Fruit fly (Drosophila melanogaster) whole organism, embryonic: ENCODE results near the gene CG43322.
A peak's percentile ranks its signal among the peaks of the same experiment; 100 is the strongest.

Experiments used
- Ada2b ChIP-seq: fragments of 200-800 bp; sonication (Bioruptor generic); IDR thresholded peaks from 2 replicates; pipeline ENCODE4 v1.3.6; 2022; ENCODE audit warnings: missing biosample characterization, missing genetic modification characterization
- B-H1 ChIP-seq: fragments of 200-800 bp; sonication (Bioruptor generic); IDR thresholded peaks from 3 replicates; pipeline ENCODE4 v1.3.6; 2022; ENCODE audit warnings: missing biosample characterization, missing genetic modification characterization
- CG10274 ChIP-seq: fragments of 200-800 bp; sonication (Bioruptor generic); optimal IDR thresholded peaks from 3 replicates; lab custom pipeline; 2017; ENCODE audit warnings: missing biosample characterization, mild to moderate bottlenecking, missing genetic modification characterization
- CG10979 ChIP-seq: fragments of 200-800 bp; sonication (Bioruptor generic); optimal IDR thresholded peaks from 2 replicates; lab custom pipeline; 2018; ENCODE audit warnings: missing biosample characterization, mild to moderate bottlenecking, missing genetic modification characterization, moderate library complexity
- CG11085 ChIP-seq: fragments of 200-800 bp; sonication (Bioruptor generic); IDR thresholded peaks from 2 replicates; pipeline ENCODE4 v1.3.6; 2022; ENCODE audit warnings: missing biosample characterization, missing genetic modification characterization
- CG11398 ChIP-seq: fragments of 200-800 bp; sonication (Bioruptor generic); optimal IDR thresholded peaks from 2 replicates; lab custom pipeline; 2016; ENCODE audit warnings: missing biosample characterization, missing genetic modification characterization
- CG11504 ChIP-seq: fragments of 200-800 bp; sonication (Bioruptor generic); optimal IDR thresholded peaks from 3 replicates; lab custom pipeline; 2019; ENCODE audit warnings: missing biosample characterization, mild to moderate bottlenecking, missing genetic modification characterization, moderate library complexity
- CG12219 ChIP-seq: fragments of 200-800 bp; sonication (Bioruptor generic); optimal IDR thresholded peaks from 3 replicates; lab custom pipeline; 2018; ENCODE audit warnings: missing biosample characterization, mild to moderate bottlenecking, missing genetic modification characterization
- CG12942 ChIP-seq: fragments of 200-800 bp; sonication (Bioruptor generic); optimal IDR thresholded peaks from 3 replicates; lab custom pipeline; 2016; ENCODE audit warnings: missing biosample characterization, missing genetic modification characterization
- CG14050 ChIP-seq: fragments of 200-800 bp; sonication (Bioruptor generic); IDR thresholded peaks from 3 replicates; pipeline ENCODE4 v1.3.6; 2022; ENCODE audit warnings: missing biosample characterization, missing genetic modification characterization
- CG14965 ChIP-seq: fragments of 200-800 bp; sonication (Bioruptor generic); optimal IDR thresholded peaks from 2 replicates; lab custom pipeline; 2016; ENCODE audit warnings: missing biosample characterization, missing genetic modification characterization, borderline replicate concordance
- CG15073 ChIP-seq: fragments of 200-800 bp; sonication (Bioruptor generic); optimal IDR thresholded peaks from 2 replicates; lab custom pipeline; 2016; ENCODE audit warnings: missing biosample characterization, missing genetic modification characterization
- CG15514 ChIP-seq: fragments of 200-800 bp; sonication (Bioruptor generic); optimal IDR thresholded peaks from 3 replicates; lab custom pipeline; 2017; ENCODE audit warnings: missing biosample characterization, missing genetic modification characterization, mild to moderate bottlenecking, moderate library complexity, missing genetic modification reagents
- CG1603 ChIP-seq: fragments of 200-800 bp; sonication (Bioruptor generic); optimal IDR thresholded peaks from 2 replicates; lab custom pipeline; 2019; ENCODE audit warnings: missing biosample characterization, mild to moderate bottlenecking, missing genetic modification characterization, moderate library complexity
- CG16779 ChIP-seq: fragments of 200-800 bp; sonication (Bioruptor generic); IDR thresholded peaks from 2 replicates; pipeline ENCODE4 v1.3.6; 2022; ENCODE audit warnings: missing biosample characterization, missing genetic modification characterization
- CG18262 ChIP-seq: fragments of 200-800 bp; optimal IDR thresholded peaks from 3 replicates; lab custom pipeline; 2019; ENCODE audit warnings: missing biosample characterization, mild to moderate bottlenecking, missing genetic modification characterization, moderate library complexity
- CG32767 ChIP-seq: fragments of 200-800 bp; sonication (Bioruptor generic); IDR thresholded peaks from 2 replicates; pipeline ENCODE4 v1.3.6; 2022; ENCODE audit warnings: missing biosample characterization, missing genetic modification characterization
- CG4707 ChIP-seq: fragments of 200-800 bp; sonication (Bioruptor generic); optimal IDR thresholded peaks from 2 replicates; lab custom pipeline; 2018; ENCODE audit warnings: missing biosample characterization, mild to moderate bottlenecking, missing genetic modification characterization, moderate library complexity
- CG5245 ChIP-seq: fragments of 200-800 bp; sonication (Bioruptor generic); optimal IDR thresholded peaks from 3 replicates; lab custom pipeline; 2016; ENCODE audit warnings: missing biosample characterization, missing genetic modification characterization
- CG6272 ChIP-seq: fragments of 200-800 bp; sonication (Bioruptor generic); IDR thresholded peaks from 2 replicates; pipeline ENCODE4 v1.3.6; 2022; ENCODE audit warnings: missing biosample characterization, missing genetic modification characterization
- CG6689 ChIP-seq: fragments of 200-800 bp; sonication (Bioruptor generic); IDR thresholded peaks from 2 replicates; pipeline ENCODE4 v1.3.6; 2022; ENCODE audit warnings: missing biosample characterization, missing genetic modification characterization
- CG6854 ChIP-seq: fragments of 200-800 bp; sonication (Bioruptor generic); optimal IDR thresholded peaks from 3 replicates; lab custom pipeline; 2017; ENCODE audit warnings: missing biosample characterization, mild to moderate bottlenecking, missing genetic modification characterization
- CG8281 ChIP-seq: fragments of 200-800 bp; sonication (Bioruptor generic); optimal IDR thresholded peaks from 2 replicates; lab custom pipeline; 2018; ENCODE audit warnings: missing biosample characterization, mild to moderate bottlenecking, missing genetic modification characterization, moderate library complexity
- CG9817 ChIP-seq: fragments of 200-800 bp; sonication (Bioruptor generic); optimal IDR thresholded peaks from 2 replicates; lab custom pipeline; 2018; ENCODE audit warnings: missing biosample characterization, mild to moderate bottlenecking, missing genetic modification characterization, moderate library complexity
- CTCF ChIP-seq: fragments of 200-800 bp; sonication (Bioruptor generic); optimal IDR thresholded peaks from 2 replicates; lab custom pipeline; 2017; ENCODE audit warnings: missing biosample characterization, mild to moderate bottlenecking, missing genetic modification characterization, moderate library complexity
- Ets65A ChIP-seq: fragments of 200-800 bp; sonication (Bioruptor generic); peaks from one replicate; lab custom pipeline; 2016; ENCODE audit warnings: missing biosample characterization, missing genetic modification characterization
- HLH54F ChIP-seq: fragments of 200-800 bp; sonication (Bioruptor generic); optimal IDR thresholded peaks from 3 replicates; lab custom pipeline; 2016; ENCODE audit warnings: missing biosample characterization, missing genetic modification characterization
- NK7.1 ChIP-seq: fragments of 200-800 bp; sonication (Bioruptor generic); optimal IDR thresholded peaks from 3 replicates; lab custom pipeline; 2016; ENCODE audit warnings: missing biosample characterization, missing genetic modification characterization
- Ssrp ChIP-seq: fragments of 200-800 bp; sonication (Bioruptor generic); optimal IDR thresholded peaks from 2 replicates; lab custom pipeline; 2018; ENCODE audit warnings: missing biosample characterization, mild to moderate bottlenecking, missing genetic modification characterization, moderate library complexity
- az2 ChIP-seq: fragments of 200-800 bp; sonication (Bioruptor generic); optimal IDR thresholded peaks from 3 replicates; lab custom pipeline; 2016; ENCODE audit warnings: missing biosample characterization, missing genetic modification characterization
- cad ChIP-seq: fragments of >200 bp; optimal IDR thresholded peaks from 2 replicates; lab custom pipeline; 2017; ENCODE audit warnings: missing biosample characterization, missing genetic modification characterization
- cg ChIP-seq: fragments of 200-800 bp; sonication (Bioruptor generic); optimal IDR thresholded peaks from 3 replicates; lab custom pipeline; 2019; ENCODE audit warnings: missing biosample characterization, mild to moderate bottlenecking, missing genetic modification characterization, moderate library complexity
- disco-r ChIP-seq: fragments of 200-800 bp; sonication (Bioruptor generic); optimal IDR thresholded peaks from 2 replicates; lab custom pipeline; 2016; ENCODE audit warnings: missing biosample characterization, missing genetic modification characterization
- ems ChIP-seq: fragments of 200-800 bp; sonication (Bioruptor generic); optimal IDR thresholded peaks from 3 replicates; lab custom pipeline; 2016; ENCODE audit warnings: missing biosample characterization, missing genetic modification characterization
- en ChIP-seq: fragments of 200-800 bp; sonication (Bioruptor generic); optimal IDR thresholded peaks from 2 replicates; lab custom pipeline; 2016; ENCODE audit warnings: missing biosample characterization, missing genetic modification characterization
- fd96Cb ChIP-seq: fragments of 200-800 bp; sonication (Bioruptor generic); optimal IDR thresholded peaks from 2 replicates; lab custom pipeline; 2018; ENCODE audit warnings: missing biosample characterization, mild to moderate bottlenecking, missing genetic modification characterization, moderate library complexity
- hkb ChIP-seq, 2 experiments: fragments of 200-800 bp in 1 of 2; fragments of >200 bp in 1 of 2; sonication (Bioruptor generic) in 1 of 2; IDR thresholded peaks in 1 of 2; optimal IDR thresholded peaks in 1 of 2; 2 replicates each; pipeline versions ENCODE4 v1.3.6 to Lab custom; 2017 to 2022; ENCODE audit warnings: missing biosample characterization in 1 of 2, missing genetic modification characterization in 1 of 2
- kni ChIP-seq: fragments of 200-800 bp; sonication (Bioruptor generic); optimal IDR thresholded peaks from 3 replicates; lab custom pipeline; 2017; ENCODE audit warnings: mild to moderate bottlenecking, missing biosample characterization, missing genetic modification reagents, missing genetic modification characterization
- lilli ChIP-seq: fragments of 200-800 bp; sonication (Bioruptor generic); optimal IDR thresholded peaks from 3 replicates; lab custom pipeline; 2016; ENCODE audit warnings: missing biosample characterization, missing genetic modification characterization
- lmd ChIP-seq: fragments of 200-800 bp; sonication (Bioruptor generic); IDR thresholded peaks from 2 replicates; pipeline ENCODE4 v1.3.6; 2022; ENCODE audit warnings: missing biosample characterization, missing genetic modification characterization
- maf-S ChIP-seq: fragments of 200-800 bp; sonication (Bioruptor generic); optimal IDR thresholded peaks from 2 replicates; lab custom pipeline; 2016; ENCODE audit warnings: missing biosample characterization, missing genetic modification characterization
- mirr ChIP-seq: fragments of 200-800 bp; sonication (Bioruptor generic); optimal IDR thresholded peaks from 3 replicates; lab custom pipeline; 2018; ENCODE audit warnings: missing biosample characterization, mild to moderate bottlenecking, missing genetic modification characterization
- nerfin-2 ChIP-seq: fragments of 200-800 bp; sonication (Bioruptor generic); IDR thresholded peaks from 2 replicates; pipeline ENCODE4 v1.3.6; 2022; ENCODE audit warnings: missing biosample characterization, missing genetic modification characterization; ENCODE audit not compliant: partially characterized antibody
- otp ChIP-seq: fragments of 200-800 bp; sonication (Bioruptor generic); IDR thresholded peaks from 3 replicates; pipeline ENCODE4, ENCODE4 v1.3.6; 2022; ENCODE audit warnings: missing biosample characterization, missing genetic modification characterization
- pan ChIP-seq, 4 experiments: fragments of >200 bp in 3 of 4; fragments of 200-800 bp in 1 of 4; sonication (Bioruptor generic) in 1 of 4; optimal IDR thresholded peaks in 3 of 4; IDR thresholded peaks in 1 of 4; 2 replicates each; pipeline versions ENCODE4 v1.3.6 to Lab custom; 2017 to 2022; ENCODE audit warnings: missing biosample characterization in 2 of 4, missing genetic modification characterization in 2 of 4, mixed read lengths in 1 of 4
- pfk ChIP-seq: fragments of 200-800 bp; sonication (Bioruptor generic); optimal IDR thresholded peaks from 2 replicates; lab custom pipeline; 2018; ENCODE audit warnings: missing biosample characterization, mild to moderate bottlenecking, missing genetic modification characterization, moderate library complexity
- shn ChIP-seq: fragments of 200-800 bp; sonication (Bioruptor generic); optimal IDR thresholded peaks from 3 replicates; lab custom pipeline; 2016; ENCODE audit warnings: missing biosample characterization, missing genetic modification characterization
- slou ChIP-seq: fragments of 200-800 bp; sonication (Bioruptor generic); optimal IDR thresholded peaks from 3 replicates; lab custom pipeline; 2016; ENCODE audit warnings: missing biosample characterization, missing genetic modification characterization
- tll ChIP-seq, 2 experiments: fragments of 200-800 bp in 1 of 2; fragments of >200 bp in 1 of 2; sonication (Bioruptor generic) in 1 of 2; optimal IDR thresholded peaks; 2 replicates each; lab custom pipeline; 2017 to 2019; ENCODE audit warnings: missing biosample characterization in 2 of 2, missing genetic modification characterization in 2 of 2, mild to moderate bottlenecking in 1 of 2, moderate library complexity in 1 of 2
- toy ChIP-seq: fragments of 200-800 bp; sonication (Bioruptor generic); IDR thresholded peaks from 2 replicates; pipeline ENCODE4 v1.3.6; 2022; ENCODE audit warnings: missing biosample characterization, missing genetic modification characterization

Gene CG43322

dm6 chr2L:7032517-7032951 lies 19.3 kb downstream of the CG43322 start, which contains the start of the genes Rab30 and Caper (continued):
- TF ChIP-seq disco-r (GFP tag; lab: Kevin White, UChicago) (no peak), hkb (optimal IDR thresholded peaks at IDR 0.05; lab: Kevin White, UChicago) (no peak), hkb (GFP tag; IDR thresholded peaks at IDR 0.05; lab: Robert Waterston, UW) (no peak; the same call in 1 of the 2 replicates), CG11398 (GFP tag; lab: Kevin White, UChicago) (peak; percentile 59), nerfin-2 (GFP tag; lab: Robert Waterston, UW) (peak; percentile 97), CG12219 (GFP tag; lab: Kevin White, UChicago) (no peak), az2 (peak; percentile 43), Ssrp (no peak), CTCF (peak; percentile 42), CG9817 (tag; lab: Kevin White, UChicago) (no peak), CG12942 (GFP tag; lab: Kevin White, UChicago) (peak; percentile 43), slou (GFP tag; lab: Kevin White, UChicago) (no peak), lmd (GFP tag; lab: Robert Waterston, UW) (peak; percentile 46; the same call in 1 of the 2 replicates), CG4707 (GFP tag; lab: Kevin White, UChicago) (no peak), HLH54F (GFP tag; lab: Kevin White, UChicago) (peak; percentile 75), Ada2b (peak; percentile 40; the same call in 1 of the 2 replicates), CG15073 (no peak), CG6854 (no peak), CG14965 (GFP tag; lab: Kevin White, UChicago) (no peak), Ets65A (peak; percentile 96), CG10979 (tag; lab: Kevin White, UChicago) (peak; percentile 21), en (no peak), CG8281 (no peak), CG6272 (GFP tag; lab: Robert Waterston, UW) (peak; percentile 61), fd96Cb (tag; lab: Kevin White, UChicago) (no peak), B-H1 (GFP tag; lab: Robert Waterston, UW) (no peak), CG5245 (GFP tag; lab: Kevin White, UChicago) (peak; percentile 13), CG1603 (peak; percentile 89), NK7.1 (no peak), CG11504 (no peak), pan (optimal IDR thresholded peaks at IDR 0.05; lab: Kevin White, UChicago) (no peak), pan (GFP tag; optimal IDR thresholded peaks at IDR 0.05 in 1 of 2, IDR thresholded peaks at IDR 0.05 in 1 of 2) (peak in 1 of 2 experiments; percentile 56), cg (GFP tag; lab: Kevin White, UChicago) (no peak), maf-S (GFP tag; lab: Kevin White, UChicago) (peak; percentile 69), CG32767 (GFP tag; lab: Robert Waterston, UW) (no peak), CG16779 (no peak), CG18262 (tag; lab: Kevin White, UChicago) (peak; percentile 9), kni (GFP tag; lab: Kevin White, UChicago) (no peak), CG6689 (no peak), lilli (GFP tag; lab: Kevin White, UChicago) (peak; percentile 80), CG14050 (GFP tag; lab: Robert Waterston, UW) (peak; percentile 35; the same call in 2 of the 3 replicates), cad (GFP tag; lab: Kevin White, UChicago) (no peak), tll (GFP tag; optimal IDR thresholded peaks at IDR 0.05; lab: Kevin White, UChicago) (peak in 1 of 2 experiments; percentile 6), pfk (GFP tag; lab: Kevin White, UChicago) (no peak), toy (no peak), otp (GFP tag; lab: Robert Waterston, UW) (peak; percentile 37; the same call in 1 of the 3 replicates), CG10274 (GFP tag; lab: Kevin White, UChicago) (no peak), CG15514 (GFP tag; lab: Kevin White, UChicago) (peak; percentile 66), mirr (peak; percentile 45), shn (GFP tag; lab: Kevin White, UChicago) (peak; percentile 43), ems (GFP tag; lab: Kevin White, UChicago) (peak; percentile 54), CG11085 (GFP tag; lab: Robert Waterston, UW) (no peak)
